Worm (Caenorhabditis elegans) whole organism, late embryonic: Measurements from ENCODE around the gene F19G12.3.

ENCODE experiments used
- F13H6.1 ChIP-seq: sonication (generic microtip); optimal IDR thresholded peaks from 2 replicates; lab custom pipeline; 2016; ENCODE audit warnings: missing genetic modification characterization, missing compliant biosample characterization
- ama-1 ChIP-seq: fragments of 150-350 bp; optimal IDR thresholded peaks from 2 replicates; lab custom pipeline; 2014
- ceh-14 ChIP-seq: sonication (generic microtip); optimal IDR thresholded peaks from 2 replicates; lab custom pipeline; 2016; ENCODE audit warnings: missing genotype, missing genetic modification characterization, missing compliant biosample characterization
- ceh-31 ChIP-seq: sonication (generic microtip); optimal IDR thresholded peaks from 2 replicates; lab custom pipeline; 2016; ENCODE audit warnings: missing genetic modification characterization, missing compliant biosample characterization
- ceh-34 ChIP-seq: sonication (generic microtip); optimal IDR thresholded peaks from 2 replicates; lab custom pipeline; 2016; ENCODE audit warnings: mild to moderate bottlenecking, missing genetic modification characterization, missing compliant biosample characterization
- che-1 ChIP-seq: sonication (generic microtip); optimal IDR thresholded peaks from 2 replicates; lab custom pipeline; 2016; ENCODE audit warnings: mild to moderate bottlenecking, missing genetic modification characterization, missing compliant biosample characterization
- elt-2 ChIP-seq: sonication (generic microtip); optimal IDR thresholded peaks from 2 replicates; lab custom pipeline; 2016; ENCODE audit warnings: missing genetic modification reagents, missing genetic modification characterization, missing compliant biosample characterization
- fax-1 ChIP-seq: sonication (generic microtip); optimal IDR thresholded peaks from 2 replicates; lab custom pipeline; 2016; ENCODE audit warnings: missing genotype, missing genetic modification characterization, missing compliant biosample characterization
- nfya-1 ChIP-seq: sonication (generic microtip); optimal IDR thresholded peaks from 2 replicates; lab custom pipeline; 2017; ENCODE audit warnings: missing genetic modification characterization, mild to moderate bottlenecking, missing compliant biosample characterization, antibody characterized with exemption, moderate library complexity
- nhr-11 ChIP-seq: fragments of 150-350 bp; optimal IDR thresholded peaks from 2 replicates; lab custom pipeline; 2014; ENCODE audit warnings: missing biosample characterization, missing genetic modification characterization
- pqm-1 ChIP-seq: sonication (generic microtip); optimal IDR thresholded peaks from 2 replicates; lab custom pipeline; 2016; ENCODE audit warnings: missing genetic modification characterization, missing compliant biosample characterization
- unc-3 ChIP-seq, 2 experiments: fragments of 200-800 bp in 1 of 2; sonication (Bioruptor generic) in 1 of 2; sonication (generic microtip) in 1 of 2; conservative IDR thresholded peaks in 1 of 2; optimal IDR thresholded peaks in 1 of 2; 2 replicates each; pipeline versions ENCODE4 v1.3.6 to Lab custom; 2016 to 2022; ENCODE audit warnings: missing compliant biosample characterization in 2 of 2, missing genetic modification characterization in 2 of 2, missing genetic modification reagents in 1 of 2

DNA sequence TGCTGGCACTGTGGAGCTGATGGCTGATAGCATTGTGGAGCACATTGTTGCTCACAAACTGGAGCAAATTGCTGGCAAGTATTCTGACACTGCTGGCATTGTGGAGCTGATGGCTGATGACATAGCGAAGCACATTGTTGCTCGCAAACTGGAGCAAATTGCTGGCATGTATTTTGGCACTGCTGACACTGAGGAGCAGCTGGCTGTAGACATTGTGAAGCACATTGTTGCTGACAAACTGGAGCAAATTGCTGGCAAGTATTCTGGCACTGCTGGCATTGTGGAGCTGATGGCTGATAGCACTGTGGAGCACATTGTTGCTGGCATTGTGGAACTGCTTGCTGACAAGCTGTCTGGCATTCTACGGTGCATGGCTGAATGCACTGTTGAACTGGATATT lies 15.4 kb upstream of the F19G12.3 start:
- TF ChIP-seq unc-3 (GFP tag; conservative IDR thresholded peaks at IDR 0.05; lab: Robert Waterston, UW) = no peak
- TF ChIP-seq unc-3 (tag; optimal IDR thresholded peaks at IDR 0.05; lab: Kevin White, UChicago) = no peak
- TF ChIP-seq ama-1 (lab: Kevin White, UChicago) = no peak
- TF ChIP-seq fax-1 = no peak
- no peak for TF ChIP-seq nhr-11
- TF ChIP-seq pqm-1 (tag; lab: Kevin White, UChicago) = no peak
- TF ChIP-seq che-1 (tag; lab: Kevin White, UChicago) = no peak
- no peak for TF ChIP-seq elt-2
- TF ChIP-seq ceh-34 = no peak
- no peak for TF ChIP-seq F13H6.1
- no peak for TF ChIP-seq nfya-1 (tag; lab: Kevin White, UChicago)
- no peak for TF ChIP-seq ceh-31 (tag; lab: Kevin White, UChicago)
- no peak for TF ChIP-seq ceh-14 (tag; lab: Kevin White, UChicago)
